Fruit fly (Drosophila melanogaster) whole organism, prepupa: ENCODE measurements around the gene CG7907.

Experiments used
- CG10669 ChIP-seq: fragments of 200-800 bp; sonication (Bioruptor generic); optimal IDR thresholded peaks from 3 replicates; lab custom pipeline; 2018; ENCODE audit warnings: missing biosample characterization, mild to moderate bottlenecking, missing genetic modification characterization, moderate library complexity
- CG11294 ChIP-seq: fragments of 200-800 bp; sonication (Bioruptor generic); IDR thresholded peaks from 2 replicates; pipeline ENCODE4 v1.3.6; 2022; ENCODE audit warnings: missing biosample characterization, missing genetic modification characterization
- CG11902 ChIP-seq: fragments of 200-800 bp; sonication (Bioruptor generic); optimal IDR thresholded peaks from 3 replicates; lab custom pipeline; 2016; ENCODE audit warnings: missing biosample characterization, missing genetic modification characterization
- CG15336 ChIP-seq: fragments of 200-800 bp; sonication (Bioruptor generic); IDR thresholded peaks from 2 replicates; pipeline ENCODE4 v1.3.6; 2022; ENCODE audit warnings: missing biosample characterization, missing genetic modification characterization
- CG1621 ChIP-seq: fragments of 200-800 bp; sonication (Bioruptor generic); optimal IDR thresholded peaks from 3 replicates; lab custom pipeline; 2018; ENCODE audit warnings: missing biosample characterization, mild to moderate bottlenecking, missing genetic modification characterization
- CG3032 ChIP-seq: fragments of 200-800 bp; optimal IDR thresholded peaks from 2 replicates; lab custom pipeline; 2019; ENCODE audit warnings: missing biosample characterization, mild to moderate bottlenecking, missing genetic modification characterization, moderate library complexity
- CG4318 ChIP-seq: fragments of 200-800 bp; sonication (Bioruptor generic); optimal IDR thresholded peaks from 3 replicates; lab custom pipeline; 2017; ENCODE audit warnings: missing biosample characterization, mild to moderate bottlenecking, missing genetic modification characterization
- CG6792 ChIP-seq: fragments of 200-800 bp; sonication (Bioruptor generic); optimal IDR thresholded peaks from 3 replicates; lab custom pipeline; 2016; ENCODE audit warnings: missing biosample characterization, missing genetic modification characterization
- CG6808 ChIP-seq: fragments of 200-800 bp; sonication (Bioruptor generic); optimal IDR thresholded peaks from 3 replicates; lab custom pipeline; 2017; ENCODE audit warnings: missing biosample characterization, missing genetic modification characterization, mild to moderate bottlenecking, moderate library complexity, missing genetic modification reagents
- CG6854 ChIP-seq: fragments of 200-800 bp; sonication (Bioruptor generic); optimal IDR thresholded peaks from 2 replicates; lab custom pipeline; 2017; ENCODE audit warnings: missing biosample characterization, mild to moderate bottlenecking, missing genetic modification characterization
- CG7368 ChIP-seq: fragments of 200-800 bp; sonication (Bioruptor generic); optimal IDR thresholded peaks from 3 replicates; lab custom pipeline; 2016; ENCODE audit warnings: missing biosample characterization, missing genetic modification characterization
- Eip78C ChIP-seq: fragments of 200-800 bp; sonication (Bioruptor generic); peaks from one replicate; lab custom pipeline; 2016; ENCODE audit warnings: missing biosample characterization, missing genetic modification characterization
- Eip93F ChIP-seq: fragments of 200-800 bp; sonication (Bioruptor generic); optimal IDR thresholded peaks from 2 replicates; lab custom pipeline; 2016; ENCODE audit warnings: missing biosample characterization, mild to moderate bottlenecking, missing genetic modification characterization
- Ets96B ChIP-seq: fragments of 200-800 bp; optimal IDR thresholded peaks from 2 replicates; lab custom pipeline; 2019; ENCODE audit warnings: missing biosample characterization, mild to moderate bottlenecking, missing genetic modification characterization, moderate library complexity
- Gug ChIP-seq: fragments of 200-800 bp; sonication (Bioruptor generic); IDR thresholded peaks from 2 replicates; pipeline ENCODE4 v1.3.6; 2022; ENCODE audit warnings: missing biosample characterization, missing genetic modification characterization
- Hr4 ChIP-seq: fragments of 200-800 bp; sonication (Bioruptor generic); optimal IDR thresholded peaks from 3 replicates; lab custom pipeline; 2016; ENCODE audit warnings: missing biosample characterization, missing genetic modification characterization
- Lpt ChIP-seq: fragments of 200-800 bp; sonication (Bioruptor generic); optimal IDR thresholded peaks from 3 replicates; lab custom pipeline; 2016; ENCODE audit warnings: missing biosample characterization, missing genetic modification characterization
- Met ChIP-seq: fragments of 200-800 bp; sonication (Bioruptor generic); optimal IDR thresholded peaks from 3 replicates; lab custom pipeline; 2016; ENCODE audit warnings: missing biosample characterization, missing genetic modification characterization
- OdsH ChIP-seq: fragments of 200-800 bp; sonication (Bioruptor generic); optimal IDR thresholded peaks from 3 replicates; lab custom pipeline; 2016; ENCODE audit warnings: missing biosample characterization, missing genetic modification characterization
- Smox ChIP-seq: fragments of 200-800 bp; sonication (Bioruptor generic); optimal IDR thresholded peaks from 3 replicates; lab custom pipeline; 2016; ENCODE audit warnings: missing biosample characterization, missing genetic modification characterization
- acj6 ChIP-seq: fragments of 200-800 bp; sonication (Bioruptor generic); optimal IDR thresholded peaks from 3 replicates; lab custom pipeline; 2016; ENCODE audit warnings: missing biosample characterization, missing genetic modification characterization
- cyc ChIP-seq: fragments of 200-800 bp; sonication (Bioruptor generic); optimal IDR thresholded peaks from 3 replicates; lab custom pipeline; 2016; ENCODE audit warnings: missing biosample characterization, missing genetic modification characterization
- dac ChIP-seq: fragments of 200-800 bp; sonication (Bioruptor generic); optimal IDR thresholded peaks from 2 replicates; lab custom pipeline; 2017; ENCODE audit warnings: missing biosample characterization, mild to moderate bottlenecking, missing genetic modification characterization
- esn ChIP-seq: fragments of 200-800 bp; sonication (Bioruptor generic); optimal IDR thresholded peaks from 2 replicates; lab custom pipeline; 2016; ENCODE audit warnings: missing biosample characterization, mild to moderate bottlenecking, missing genetic modification characterization, moderate library complexity
- fd59A ChIP-seq: fragments of 200-800 bp; sonication (Bioruptor generic); optimal IDR thresholded peaks from 2 replicates; lab custom pipeline; 2017; ENCODE audit warnings: missing biosample characterization, mild to moderate bottlenecking, missing genetic modification characterization, missing genetic modification reagents
- fd85E ChIP-seq: fragments of 200-800 bp; sonication (Bioruptor generic); optimal IDR thresholded peaks from 3 replicates; lab custom pipeline; 2016; ENCODE audit warnings: missing biosample characterization, missing genetic modification characterization
- fkh ChIP-seq: fragments of 200-800 bp; sonication (Bioruptor generic); optimal IDR thresholded peaks from 3 replicates; lab custom pipeline; 2017; ENCODE audit warnings: missing biosample characterization, mild to moderate bottlenecking, missing genetic modification characterization, moderate library complexity
- lz ChIP-seq: fragments of 200-800 bp; sonication (Bioruptor generic); optimal IDR thresholded peaks from 3 replicates; lab custom pipeline; 2016; ENCODE audit warnings: missing biosample characterization, missing genetic modification characterization
- net ChIP-seq: fragments of 200-800 bp; sonication (Bioruptor generic); optimal IDR thresholded peaks from 3 replicates; lab custom pipeline; 2016; ENCODE audit warnings: missing biosample characterization, missing genetic modification characterization
- salr ChIP-seq, 2 experiments: fragments of 200-800 bp; sonication (Bioruptor generic); optimal IDR thresholded peaks; 3 replicates each; lab custom pipeline; 2016 to 2018; ENCODE audit warnings: missing biosample characterization in 2 of 2, missing genetic modification characterization in 2 of 2, mild to moderate bottlenecking in 1 of 2
- spab ChIP-seq: fragments of 200-800 bp; sonication (Bioruptor generic); optimal IDR thresholded peaks from 2 replicates; lab custom pipeline; 2017; ENCODE audit warnings: missing biosample characterization, mild to moderate bottlenecking, missing genetic modification characterization, missing genetic modification reagents
- ss ChIP-seq, 2 experiments: fragments of 200-800 bp; sonication (Bioruptor generic); optimal IDR thresholded peaks; 2 replicates in 1 of 2; 3 replicates in 1 of 2; lab custom pipeline; 2017 to 2018; ENCODE audit warnings: mild to moderate bottlenecking in 2 of 2, missing biosample characterization in 2 of 2, missing genetic modification characterization in 2 of 2, moderate library complexity in 1 of 2
- svp ChIP-seq: fragments of 200-800 bp; sonication (Bioruptor generic); peaks from one replicate; lab custom pipeline; 2016; ENCODE audit warnings: missing biosample characterization, missing genetic modification characterization
- topi ChIP-seq: fragments of 200-800 bp; sonication (Bioruptor generic); optimal IDR thresholded peaks from 3 replicates; lab custom pipeline; 2016; ENCODE audit warnings: missing biosample characterization, missing genetic modification characterization

CG7907 gene

dm6 chr3R:21365262-21365661 is 38.3 kb upstream of the CG7907 start (continued):
- TF ChIP-seq CG7368 (GFP tag; lab: Kevin White, UChicago) (no peak), fd85E (GFP tag; lab: Kevin White, UChicago) (peak; percentile 85), CG6854 (peak; percentile 91), dac (GFP tag; lab: Kevin White, UChicago) (no peak), Smox (GFP tag; lab: Kevin White, UChicago) (peak; percentile 97), CG6792 (GFP tag; lab: Kevin White, UChicago) (peak; percentile 95), fkh (GFP tag; lab: Kevin White, UChicago) (no peak), Ets96B (tag; lab: Kevin White, UChicago) (peak; percentile 93), topi (GFP tag; lab: Kevin White, UChicago) (peak; percentile 96), CG6808 (GFP tag; lab: Kevin White, UChicago) (peak; percentile 95), CG3032 (peak; percentile 97), Eip93F (GFP tag; lab: Kevin White, UChicago) (peak; percentile 89), CG11294 (GFP tag; lab: Robert Waterston, UW) (peak; percentile 93; the same call in 1 of the 2 replicates), salr (GFP tag; optimal IDR thresholded peaks at IDR 0.05; lab: Kevin White, UChicago) (peak in 1 of 2 experiments; percentile 87), Hr4 (GFP tag; lab: Kevin White, UChicago) (peak; percentile 98), lz (GFP tag; lab: Kevin White, UChicago) (peak; percentile 98), OdsH (GFP tag; lab: Kevin White, UChicago) (peak; percentile 98), spab (GFP tag; lab: Kevin White, UChicago) (peak; percentile 91), Met (GFP tag; lab: Kevin White, UChicago) (peak; percentile 97), Eip78C (GFP tag; lab: Kevin White, UChicago) (peak; percentile 99), CG15336 (GFP tag; lab: Robert Waterston, UW) (peak; percentile 92), net (GFP tag; lab: Kevin White, UChicago) (no peak), fd59A (peak; percentile 96), Lpt (GFP tag; lab: Kevin White, UChicago) (peak; percentile 93), CG4318 (GFP tag; lab: Kevin White, UChicago) (peak; percentile 94), Gug (peak; percentile 94)

- TF ChIP-seq CG11294 (GFP tag; lab: Robert Waterston, UW) (peak; percentile 32; the same call in 1 of the 2 replicates), CG11902 (no peak), acj6 (no peak), lz (GFP tag; lab: Kevin White, UChicago) (no peak)
- TF ChIP-seq, all 60 proteins: peak for 1
Observed at dm6 chr3R:21368444-21368843, 35.1 kb upstream of the CG7907 start.

- no peak for TF ChIP-seq svp (GFP tag; lab: Kevin White, UChicago)
- TF ChIP-seq cyc (GFP tag; lab: Kevin White, UChicago) = peak; percentile 26
- TF ChIP-seq CG10669 (GFP tag; lab: Kevin White, UChicago) = no peak
- TF ChIP-seq OdsH (GFP tag; lab: Kevin White, UChicago) = no peak
- peak; percentile 53 for TF ChIP-seq Eip78C (GFP tag; lab: Kevin White, UChicago)
- peak in 1 of 2 experiments; percentile 19 for TF ChIP-seq salr (GFP tag; optimal IDR thresholded peaks at IDR 0.05; lab: Kevin White, UChicago)
- TF ChIP-seq CG3032 = peak; percentile 24
- TF ChIP-seq esn (GFP tag; lab: Kevin White, UChicago) = peak; percentile 18
- peak; percentile 56 for TF ChIP-seq CG6854
- peak; percentile 29 for TF ChIP-seq CG6808 (GFP tag; lab: Kevin White, UChicago)
- TF ChIP-seq ss (GFP tag; optimal IDR thresholded peaks at IDR 0.05; lab: Kevin White, UChicago) = peak in 1 of 2 experiments; percentile 27
- peak; percentile 61 for TF ChIP-seq CG1621 (tag; lab: Kevin White, UChicago)
- TF ChIP-seq lz (GFP tag; lab: Kevin White, UChicago) = peak; percentile 7
Observed at dm6 chr3R:21373403-21374326, 29.9 kb upstream of the CG7907 start.
